Fruit fly (Drosophila melanogaster): ENCODE data around the gene CG11964.

Gene CG11964

dm6 chr3R:8927817-8928625 is 16.8 kb downstream of the CG11964 start (continued):
- TF ChIP-seq tup (GFP tag; optimal IDR thresholded peaks at IDR 0.05), result no peak
- peak; percentile 68 for TF ChIP-seq CG7786 (GFP tag; optimal IDR thresholded peaks at IDR 0.05)
- TF ChIP-seq HLH3B (GFP tag; IDR thresholded peaks at IDR 0.05), result peak; percentile 38; the same call in 1 of the 2 replicates
- TF ChIP-seq CG12219 (GFP tag; optimal IDR thresholded peaks at IDR 0.05), result peak; percentile 73
- TF ChIP-seq Sox102F (GFP tag; optimal IDR thresholded peaks at IDR 0.05), result peak; percentile 72
- TF ChIP-seq onecut (GFP tag; IDR thresholded peaks at IDR 0.05), result peak; percentile 55; the same call in 1 of the 2 replicates
- peak; percentile 73 for TF ChIP-seq Max (GFP tag; optimal IDR thresholded peaks at IDR 0.05)
- peak; percentile 88 for TF ChIP-seq CG11504 (tag; optimal IDR thresholded peaks at IDR 0.05)
- peak; percentile 55 for TF ChIP-seq CG12299 (tag; optimal IDR thresholded peaks at IDR 0.05)
- peak; percentile 41 for TF ChIP-seq CG3163 (GFP tag; optimal IDR thresholded peaks at IDR 0.05)
- TF ChIP-seq luna (GFP tag; optimal IDR thresholded peaks at IDR 0.05), result no peak
- no peak for TF ChIP-seq MESR4 (GFP tag; optimal IDR thresholded peaks at IDR 0.05)
- peak; percentile 67 for TF ChIP-seq Xbp1 (GFP tag; optimal IDR thresholded peaks at IDR 0.05)
- no peak for TF ChIP-seq sc (optimal IDR thresholded peaks at IDR 0.05)
- TF ChIP-seq sc (GFP tag; optimal IDR thresholded peaks at IDR 0.05), result peak; percentile 50
- TF ChIP-seq CG1233 (GFP tag; optimal IDR thresholded peaks at IDR 0.05), result peak; percentile 91
- TF ChIP-seq pzg (GFP tag; optimal IDR thresholded peaks at IDR 0.05), result no peak
- peak; percentile 59 for TF ChIP-seq cato (GFP tag; optimal IDR thresholded peaks at IDR 0.05; ENCODE audit: borderline replicate concordance)
- TF ChIP-seq Nf-YC (tag; optimal IDR thresholded peaks at IDR 0.05), result peak; percentile 39
- TF ChIP-seq Nf-YA (GFP tag; IDR thresholded peaks at IDR 0.05), result no peak
- TF ChIP-seq Pdp1 (GFP tag; optimal IDR thresholded peaks at IDR 0.05), result peak; percentile 61 to 63
- TF ChIP-seq lola (GFP tag; optimal IDR thresholded peaks at IDR 0.05), result peak in 1 of 3 experiments; percentile 86
- peak; percentile 81 for TF ChIP-seq fd102C (GFP tag; optimal IDR thresholded peaks at IDR 0.05)
- peak; percentile 39 for TF ChIP-seq repo (GFP tag; optimal IDR thresholded peaks at IDR 0.05)
- peak; percentile 79 for TF ChIP-seq CG15011 (GFP tag; optimal IDR thresholded peaks at IDR 0.05)
- no peak for TF ChIP-seq CG7745 (tag; optimal IDR thresholded peaks at IDR 0.05)
- no peak for TF ChIP-seq ash1 (GFP tag; optimal IDR thresholded peaks at IDR 0.05)
- TF ChIP-seq toy (GFP tag; IDR thresholded peaks at IDR 0.05), result peak; percentile 67; the same call in 1 of the 2 replicates
- TF ChIP-seq chm (GFP tag; IDR thresholded peaks at IDR 0.05), result no peak
- peak; percentile 44; the same call in 1 of the 3 replicates for TF ChIP-seq ken (GFP tag; IDR thresholded peaks at IDR 0.05)
- TF ChIP-seq CG3847 (GFP tag; IDR thresholded peaks at IDR 0.05), result peak; percentile 54
- TF ChIP-seq E2f1 (GFP tag; IDR thresholded peaks at IDR 0.05), result peak; percentile 59; the same call in 1 of the 2 replicates
- peak; percentile 96 for TF ChIP-seq zen (tag; optimal IDR thresholded peaks at IDR 0.05)
- TF ChIP-seq H15 (GFP tag; IDR thresholded peaks at IDR 0.05), result peak; percentile 42; the same call in 1 of the 3 replicates
- 0 out of 2 replicates have a peak, but pooled peaks have one; percentile 15 for TF ChIP-seq gt (GFP tag; IDR thresholded peaks at IDR 0.05)
- peak; percentile 17 for TF ChIP-seq CG11723 (GFP tag; optimal IDR thresholded peaks at IDR 0.05)
- TF ChIP-seq Mrtf (GFP tag; IDR thresholded peaks at IDR 0.05), result peak; percentile 52; the same call in 1 of the 3 replicates
- peak; percentile 75; the same call in 1 of the 2 replicates for TF ChIP-seq danr (GFP tag; IDR thresholded peaks at IDR 0.05)
- TF ChIP-seq CG14014 (GFP tag; IDR thresholded peaks at IDR 0.05), result no peak
- peak; percentile 48 for TF ChIP-seq CG6683 (GFP tag; optimal IDR thresholded peaks at IDR 0.05)
- TF ChIP-seq Dip2 (GFP tag; IDR thresholded peaks at IDR 0.05), result no peak
- no peak for TF ChIP-seq bowl (GFP tag; IDR thresholded peaks at IDR 0.05)
- peak; percentile 54 for TF ChIP-seq shn (GFP tag; optimal IDR thresholded peaks at IDR 0.05)
- peak; percentile 9 for TF ChIP-seq sug (tag; optimal IDR thresholded peaks at IDR 0.05)
- no peak for TF ChIP-seq CG4617 (GFP tag; optimal IDR thresholded peaks at IDR 0.05; ENCODE audit: borderline replicate concordance)
- peak; percentile 68 for TF ChIP-seq CG15269 (tag; optimal IDR thresholded peaks at IDR 0.05)
- TF ChIP-seq Optix (GFP tag; IDR thresholded peaks at IDR 0.05), result 0 out of 3 replicates have a peak, but pooled peaks have one; percentile 37
- TF ChIP-seq ATbp (GFP tag; optimal IDR thresholded peaks at IDR 0.05), result peak; percentile 73

All from whole organism, embryonic.